Worm (Caenorhabditis elegans): ENCODE results near the gene srg-26.

- TF ChIP-seq ama-1 (optimal IDR thresholded peaks at IDR 0.05) (no peak), scrt-1 (GFP tag; IDR thresholded peaks at IDR 0.05) (no peak), sea-1 (GFP tag; conservative IDR thresholded peaks at IDR 0.05) (no peak), tbx-11 (GFP tag; IDR thresholded peaks at IDR 0.05) (no peak), flt-1 (GFP tag; IDR thresholded peaks at IDR 0.05) (no peak), aly-1 (tag; optimal IDR thresholded peaks at IDR 0.05) (no peak), F13C5.2 (tag; optimal IDR thresholded peaks at IDR 0.05) (no peak)
Observed at ce11 chrV:5318349-5318748, 12.7 kb upstream of the srg-26 start.
